Worm (Caenorhabditis elegans) whole organism, early embryonic: ENCODE results near the gene col-185.

Experiments
- B0310.2 ChIP-seq: sonication (generic microtip); optimal IDR thresholded peaks from 2 replicates; lab custom pipeline; 2016; ENCODE audit warnings: mild to moderate bottlenecking, missing genetic modification characterization, missing compliant biosample characterization
- F13C5.2 ChIP-seq: sonication (generic microtip); optimal IDR thresholded peaks from 2 replicates; lab custom pipeline; 2017; ENCODE audit warnings: mild to moderate bottlenecking, missing genetic modification characterization, inconsistent platforms, missing compliant biosample characterization
- aly-1 ChIP-seq: sonication (generic microtip); optimal IDR thresholded peaks from 2 replicates; lab custom pipeline; 2016; ENCODE audit warnings: missing genetic modification characterization, missing compliant biosample characterization
- ama-1 ChIP-seq: fragments of 150-350 bp; optimal IDR thresholded peaks from 2 replicates; lab custom pipeline; 2014
- ceh-13 ChIP-seq: fragments of 200-800 bp; sonication (Bioruptor generic); optimal IDR thresholded peaks from 2 replicates; lab custom pipeline; 2018; ENCODE audit warnings: mild to moderate bottlenecking, missing genetic modification characterization, missing compliant biosample characterization
- ceh-36 ChIP-seq: sonication (generic microtip); optimal IDR thresholded peaks from 2 replicates; lab custom pipeline; 2016; ENCODE audit warnings: missing genetic modification characterization, inconsistent platforms, missing compliant biosample characterization
- ets-7 ChIP-seq: sonication (generic microtip); optimal IDR thresholded peaks from 2 replicates; lab custom pipeline; 2016; ENCODE audit warnings: missing genotype, missing genetic modification characterization, missing compliant biosample characterization
- flt-1 ChIP-seq: fragments of 200-800 bp; sonication (Bioruptor generic); IDR thresholded peaks from 2 replicates; pipeline ENCODE4 v1.3.6; 2022; ENCODE audit warnings: missing genetic modification characterization, missing compliant biosample characterization
- hmbx-1 ChIP-seq: sonication (generic microtip); optimal IDR thresholded peaks from 2 replicates; lab custom pipeline; 2016; ENCODE audit warnings: mild to moderate bottlenecking, missing genetic modification characterization, missing compliant biosample characterization
- hmg-4 ChIP-seq: fragments of 200-800 bp; sonication (Bioruptor generic); optimal IDR thresholded peaks from 2 replicates; lab custom pipeline; 2018; ENCODE audit warnings: mild to moderate bottlenecking, missing genetic modification characterization, missing compliant biosample characterization
- hnd-1 ChIP-seq: sonication (generic microtip); optimal IDR thresholded peaks from 2 replicates; lab custom pipeline; 2016; ENCODE audit warnings: missing genetic modification characterization, missing compliant biosample characterization
- pes-1 ChIP-seq: fragments of 200-800 bp; sonication (Bioruptor generic); IDR thresholded peaks from 2 replicates; pipeline ENCODE4 v1.3.6; 2022; ENCODE audit warnings: missing genetic modification reagents, missing genetic modification characterization, missing compliant biosample characterization
- scrt-1 ChIP-seq: fragments of 200-800 bp; sonication (Bioruptor generic); IDR thresholded peaks from 2 replicates; pipeline ENCODE4 v1.3.6; 2022; ENCODE audit warnings: missing genetic modification characterization, missing compliant biosample characterization
- sea-1 ChIP-seq: fragments of 200-800 bp; sonication (Bioruptor generic); conservative IDR thresholded peaks from 2 replicates; pipeline ENCODE4 v1.3.6; 2022; ENCODE audit warnings: missing genetic modification characterization, missing compliant biosample characterization
- tbx-11 ChIP-seq: fragments of 200-800 bp; sonication (Bioruptor generic); IDR thresholded peaks from 2 replicates; pipeline ENCODE4 v1.3.6; 2022; ENCODE audit warnings: missing genetic modification characterization, missing compliant biosample characterization
- tbx-37 ChIP-seq: fragments of 200-800 bp; sonication (Bioruptor generic); conservative IDR thresholded peaks from 2 replicates; pipeline ENCODE4 v1.3.6; 2022; ENCODE audit warnings: missing genetic modification reagents, missing genetic modification characterization, missing compliant biosample characterization
- tra-4 ChIP-seq: sonication (generic microtip); optimal IDR thresholded peaks from 2 replicates; lab custom pipeline; 2017; ENCODE audit warnings: missing genetic modification characterization, missing compliant biosample characterization

col-185 gene

DNA sequence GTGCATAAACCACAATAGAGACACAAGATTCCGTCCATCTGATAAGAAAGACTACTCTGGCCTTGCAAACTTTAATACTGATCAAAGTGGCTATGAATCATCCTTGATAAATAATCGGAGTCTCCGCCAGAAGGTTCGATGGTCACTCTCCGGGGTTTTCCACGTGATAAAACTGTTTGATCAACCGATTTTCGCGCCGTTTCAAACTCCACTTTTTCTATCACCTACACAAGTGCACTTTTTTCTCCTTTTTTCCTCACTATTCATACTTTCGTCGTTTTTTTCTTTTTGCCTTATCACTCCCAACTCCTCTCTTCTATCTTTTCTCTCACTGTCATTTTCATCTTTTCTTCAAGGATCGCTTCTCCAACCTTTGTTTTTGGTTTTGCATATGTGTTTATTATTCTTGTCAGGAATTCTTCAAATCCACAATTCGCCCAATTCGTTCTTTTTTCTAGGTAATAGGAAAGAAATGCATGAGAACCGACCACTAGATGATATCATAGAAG, 17.8 kb upstream of the col-185 start, which contains the start of gene F18H3.4:
F18H3.4 (plus strand) TSS at position 459 of the 509 bp plus-strand sequence.
- no peak for TF ChIP-seq tra-4 (tag; lab: Kevin White, UChicago)

DNA sequence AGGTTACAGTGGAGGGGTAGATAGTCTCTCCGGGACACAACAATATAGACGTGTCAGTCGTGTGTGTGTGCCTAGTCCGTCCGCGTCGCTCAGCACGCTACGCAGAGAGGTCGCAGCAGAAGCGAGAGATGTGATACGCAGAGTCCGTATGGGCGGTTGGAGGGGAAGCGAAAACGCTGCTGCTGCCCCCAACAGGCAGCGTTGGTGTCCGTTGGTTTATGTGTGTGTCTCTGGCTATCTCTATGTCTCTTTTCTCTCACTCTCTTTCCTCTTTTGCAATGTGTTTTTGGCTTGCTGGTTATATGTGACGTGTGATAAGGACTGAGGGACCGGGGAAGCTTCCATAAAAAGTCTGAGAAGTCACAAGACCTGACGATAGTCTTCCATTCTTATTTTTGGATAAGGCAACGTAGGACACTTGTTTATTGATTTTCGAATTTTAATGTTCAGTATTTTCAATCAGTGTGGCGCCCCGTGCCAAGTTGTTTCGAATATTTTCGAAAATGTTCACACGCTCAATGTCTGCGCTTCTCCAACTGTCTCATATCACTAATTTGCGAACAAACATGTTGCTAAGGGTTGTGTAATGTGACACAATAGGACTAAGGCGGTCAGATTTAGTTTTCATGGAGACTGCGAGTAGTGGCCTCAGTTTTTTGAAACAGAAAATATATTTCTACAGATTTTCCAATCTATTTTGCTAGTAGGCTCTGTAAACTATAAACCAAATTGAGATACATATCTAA, 16.6 kb upstream of the col-185 start, which contains the start of gene pab-2:
pab-2 (minus strand) TSS at position 69 of the 746 bp plus-strand sequence.
- TF ChIP-seq B0310.2 = no peak
- no peak for TF ChIP-seq tbx-37 (GFP tag; lab: Robert Waterston, UW)
- no peak for TF ChIP-seq sea-1 (GFP tag; lab: Robert Waterston, UW)
- peak; percentile 44 for TF ChIP-seq ets-7 (tag; lab: Kevin White, UChicago)
- TF ChIP-seq ceh-13 (GFP tag; lab: Kevin White, UChicago) = no peak
- no peak for TF ChIP-seq ceh-36 (tag; lab: Kevin White, UChicago)
- peak; percentile 69 for TF ChIP-seq F13C5.2
- TF ChIP-seq pes-1 (GFP tag; lab: Robert Waterston, UW) = peak; percentile 48; the same call in 1 of the 2 replicates
- 0 out of 2 replicates have a peak, but pooled peaks have one; percentile 43 for TF ChIP-seq scrt-1 (GFP tag; lab: Robert Waterston, UW)
- TF ChIP-seq hmbx-1 (tag; lab: Kevin White, UChicago) = no peak
- TF ChIP-seq hnd-1 (tag; lab: Kevin White, UChicago) = no peak
- no peak for TF ChIP-seq tra-4 (tag; lab: Kevin White, UChicago)
- TF ChIP-seq flt-1 (GFP tag; lab: Robert Waterston, UW) = peak; percentile 24; the same call in 1 of the 2 replicates
- peak; percentile 87 for TF ChIP-seq hmg-4 (GFP tag; lab: Kevin White, UChicago)
- peak; percentile 72 for TF ChIP-seq aly-1
- TF ChIP-seq ama-1 (lab: Kevin White, UChicago) = no peak
- TF ChIP-seq tbx-11 (GFP tag; lab: Robert Waterston, UW) = no peak

DNA sequence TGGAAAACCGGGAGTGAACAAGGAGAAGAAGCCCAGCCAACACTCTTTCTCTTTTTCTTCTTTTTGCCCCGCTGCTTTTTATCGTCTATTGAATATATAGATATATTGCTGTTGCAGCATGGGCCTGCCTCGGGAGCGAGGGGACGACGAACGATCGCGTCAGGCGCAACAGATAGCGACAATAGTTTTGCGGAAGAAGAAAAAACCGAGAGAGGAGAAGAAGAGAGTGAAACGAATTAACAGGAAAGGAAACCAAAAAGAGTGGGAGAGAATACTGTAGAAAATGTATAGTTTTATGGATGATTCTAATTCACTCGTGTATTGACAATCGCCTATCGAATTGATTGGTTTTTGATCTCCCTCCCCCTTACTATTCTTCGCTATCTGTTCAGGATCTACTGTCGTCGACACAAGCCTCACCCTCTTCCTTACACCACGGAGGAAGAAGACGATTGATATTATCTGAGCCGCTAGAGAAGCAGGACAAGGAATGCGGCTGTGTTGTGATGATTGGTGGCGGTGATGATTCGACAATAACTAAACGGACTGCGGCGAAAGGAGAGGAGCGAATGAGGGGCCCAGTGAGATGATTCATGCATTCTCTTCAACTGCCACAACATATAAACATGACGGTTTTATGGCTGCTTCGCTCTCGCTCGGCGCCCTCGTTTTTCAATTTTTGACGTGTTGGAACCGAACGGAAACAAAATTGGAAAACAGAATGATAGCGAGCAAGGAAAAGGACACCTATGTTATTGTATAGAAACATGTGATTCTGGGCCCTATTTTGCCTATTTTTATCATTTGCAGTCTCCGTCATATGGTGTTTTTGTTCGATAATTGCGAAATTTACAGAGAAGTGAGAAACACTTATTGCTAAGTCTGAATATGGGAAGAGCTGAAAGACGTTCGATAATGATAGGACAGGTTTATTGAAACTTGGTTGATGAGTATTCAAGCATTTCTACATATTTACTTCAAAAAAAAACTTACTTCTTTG, 15.6 kb upstream of the col-185 start:
- TF ChIP-seq F13C5.2 = no peak
- no peak for TF ChIP-seq scrt-1 (GFP tag; lab: Robert Waterston, UW)

DNA sequence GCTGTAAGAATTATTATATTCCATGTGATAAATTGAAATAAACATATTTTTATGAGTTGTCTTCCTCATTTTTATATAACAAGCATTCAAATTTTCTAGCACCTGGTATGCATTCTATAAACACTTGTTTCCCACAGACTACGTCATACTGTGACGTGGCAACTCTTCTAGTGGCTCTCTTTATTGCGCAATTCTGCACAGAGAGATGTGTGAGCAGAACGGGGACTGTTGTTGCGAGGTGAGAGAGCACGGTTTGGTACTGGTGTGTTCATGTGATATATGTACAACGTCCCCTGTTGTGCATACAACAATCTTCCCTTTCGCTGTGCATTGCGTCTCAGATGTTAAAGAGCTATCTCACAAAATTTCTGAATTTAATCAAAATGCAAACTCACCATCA, 14.2 kb upstream of the col-185 start:
- no peak for TF ChIP-seq ceh-13 (GFP tag; lab: Kevin White, UChicago)
- TF ChIP-seq hnd-1 (tag; lab: Kevin White, UChicago) = no peak
- TF ChIP-seq B0310.2 = no peak
- no peak for TF ChIP-seq pes-1 (GFP tag; lab: Robert Waterston, UW)
- no peak for TF ChIP-seq sea-1 (GFP tag; lab: Robert Waterston, UW)
- TF ChIP-seq ama-1 (lab: Kevin White, UChicago) = no peak
- TF ChIP-seq tbx-37 (GFP tag; lab: Robert Waterston, UW) = no peak
- no peak for TF ChIP-seq F13C5.2
- TF ChIP-seq tra-4 (tag; lab: Kevin White, UChicago) = no peak
- no peak for TF ChIP-seq hmbx-1 (tag; lab: Kevin White, UChicago)
- no peak for TF ChIP-seq hmg-4 (GFP tag; lab: Kevin White, UChicago)
- TF ChIP-seq flt-1 (GFP tag; lab: Robert Waterston, UW) = no peak
- no peak for TF ChIP-seq ceh-36 (tag; lab: Kevin White, UChicago)
- no peak for TF ChIP-seq tbx-11 (GFP tag; lab: Robert Waterston, UW)
- TF ChIP-seq aly-1 = no peak
- no peak for TF ChIP-seq ets-7 (tag; lab: Kevin White, UChicago)
- no peak for TF ChIP-seq scrt-1 (GFP tag; lab: Robert Waterston, UW)

DNA sequence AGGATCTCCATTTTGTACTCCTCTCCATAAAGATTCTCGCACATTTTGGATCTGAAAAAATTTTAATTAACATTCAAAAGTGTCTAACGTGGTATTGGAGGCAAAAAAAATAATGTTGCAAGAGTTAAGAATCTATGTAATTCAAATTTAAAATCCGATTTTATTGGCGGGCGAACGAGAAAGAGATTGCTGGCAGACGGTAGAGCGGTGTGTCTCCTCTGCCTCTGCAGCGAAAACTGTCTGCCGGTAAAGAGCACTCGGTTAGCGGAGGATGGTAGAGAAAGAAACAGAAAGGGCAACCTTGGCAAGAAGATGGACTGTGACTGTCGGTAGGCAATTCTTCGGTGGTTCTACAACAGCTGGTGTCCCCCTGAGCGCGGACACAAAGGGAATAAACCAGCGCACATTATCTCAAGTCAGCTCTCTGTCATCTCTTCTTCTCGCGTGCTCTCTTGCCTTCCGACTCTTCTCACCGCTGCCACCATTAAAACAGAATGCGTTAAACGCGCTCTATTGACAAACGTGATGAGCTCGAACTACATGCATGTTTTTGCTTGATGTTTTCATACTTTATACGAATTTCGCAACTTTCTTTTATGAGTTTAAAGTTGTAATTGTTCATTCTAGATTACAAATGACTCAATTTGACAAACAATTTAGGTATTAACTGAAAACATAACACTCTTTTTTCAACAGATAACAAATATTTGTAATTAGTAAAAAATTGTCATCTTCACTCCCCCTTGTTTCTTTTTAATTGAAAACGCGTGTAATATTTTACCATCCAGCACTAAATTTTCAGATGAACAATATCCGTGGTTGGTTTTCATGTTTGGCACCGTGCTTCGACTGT, 8.2 kb upstream of the col-185 start, which contains the start of the genes cdk-4 and F18H3.1:
cdk-4 (minus strand) TSS at position 51 of the 853 bp plus-strand sequence.
F18H3.1 (plus strand) TSS at position 803 of the 853 bp plus-strand sequence.
- peak; percentile 43 for TF ChIP-seq F13C5.2
- peak; percentile 69 for TF ChIP-seq hmg-4 (GFP tag; lab: Kevin White, UChicago)
- no peak for TF ChIP-seq ets-7 (tag; lab: Kevin White, UChicago)
- TF ChIP-seq sea-1 (GFP tag; lab: Robert Waterston, UW) = no peak
- 0 out of 2 replicates have a peak, but pooled peaks have one; percentile 8 for TF ChIP-seq pes-1 (GFP tag; lab: Robert Waterston, UW)
- no peak for TF ChIP-seq tbx-37 (GFP tag; lab: Robert Waterston, UW)

DNA sequence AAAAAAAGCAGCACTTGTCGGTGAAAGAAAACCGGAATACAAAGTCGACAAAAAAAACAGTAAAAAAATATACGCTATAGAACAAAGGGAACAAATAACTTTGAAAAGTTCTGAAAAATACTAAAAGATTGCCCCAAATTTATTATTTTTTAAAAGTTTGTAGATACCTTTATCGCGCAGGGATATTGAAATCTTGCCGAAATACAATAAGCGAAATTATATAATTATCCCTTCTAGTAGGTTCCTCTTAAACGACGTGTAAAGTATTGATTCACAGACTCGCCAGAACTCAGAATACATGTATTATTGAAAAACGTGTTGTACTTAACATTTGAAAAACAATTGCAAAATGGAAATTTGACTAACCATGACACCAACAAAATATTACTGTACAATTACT, 3.5 kb upstream of the col-185 start:
- no peak for TF ChIP-seq hmbx-1 (tag; lab: Kevin White, UChicago)
